Fruit fly (Drosophila melanogaster) whole organism: ENCODE data around the gene Duba.

Experiments used
- CG8478 ChIP-seq: fragments of >200 bp; optimal IDR thresholded peaks from 2 replicates; lab custom pipeline; 2018; ENCODE audit warnings: inconsistent platforms
- Dll ChIP-seq: fragments of >200 bp; optimal IDR thresholded peaks from 2 replicates; lab custom pipeline; 2017
- EcR ChIP-seq, 2 experiments: fragments of >200 bp; optimal IDR thresholded peaks; 2 replicates each; lab custom pipeline; 2017; ENCODE audit warnings: missing biosample characterization in 2 of 2, missing genetic modification characterization in 2 of 2, missing genetic modification reagents in 2 of 2
- pan ChIP-seq: fragments of >200 bp; optimal IDR thresholded peaks from 2 replicates; lab custom pipeline; 2017
- psq ChIP-seq: fragments of >200 bp; optimal IDR thresholded peaks from 2 replicates; lab custom pipeline; 2017
- usp ChIP-seq: fragments of >200 bp; optimal IDR thresholded peaks from 2 replicates; lab custom pipeline; 2017; ENCODE audit warnings: missing biosample characterization, missing genetic modification characterization, mixed read lengths

- TF ChIP-seq pan (lab: Kevin White, UChicago) (no peak), usp (GFP tag; lab: Kevin White, UChicago) (no peak), psq (lab: Kevin White, UChicago) (no peak), Dll (lab: Kevin White, UChicago) (no peak), CG8478 (no peak), EcR (GFP tag; optimal IDR thresholded peaks at IDR 0.05; lab: Kevin White, UChicago) (no peak)
Measured at dm6 chr3L:11648410-11648809, 39.1 kb upstream of the Duba start, which contains the start of the genes RIOK1 and Polr3H.
